Fruit fly (Drosophila melanogaster) whole organism, embryonic: ENCODE results near the gene Tlk.

Experiments
- Atf3 ChIP-seq: fragments of 200-800 bp; sonication (Bioruptor generic); optimal IDR thresholded peaks from 3 replicates; lab custom pipeline; 2016; ENCODE audit warnings: missing biosample characterization, missing genetic modification characterization
- Blimp-1 ChIP-seq: fragments of 200-800 bp; sonication (Bioruptor generic); optimal IDR thresholded peaks from 3 replicates; lab custom pipeline; 2018; ENCODE audit warnings: missing biosample characterization, missing genetic modification characterization, mild to moderate bottlenecking, moderate library complexity, missing genetic modification reagents
- CG10267 ChIP-seq: fragments of 200-800 bp; sonication (Bioruptor generic); optimal IDR thresholded peaks from 2 replicates; lab custom pipeline; 2018; ENCODE audit warnings: missing biosample characterization, mild to moderate bottlenecking, missing genetic modification characterization, moderate library complexity
- CG12219 ChIP-seq: fragments of 200-800 bp; sonication (Bioruptor generic); optimal IDR thresholded peaks from 3 replicates; lab custom pipeline; 2018; ENCODE audit warnings: missing biosample characterization, mild to moderate bottlenecking, missing genetic modification characterization
- CG1233 ChIP-seq: fragments of 200-800 bp; sonication (Bioruptor generic); optimal IDR thresholded peaks from 4 replicates; lab custom pipeline; 2018; ENCODE audit warnings: missing biosample characterization, mild to moderate bottlenecking, missing genetic modification characterization
- CG13296 ChIP-seq: fragments of 200-800 bp; sonication (Bioruptor generic); optimal IDR thresholded peaks from 3 replicates; lab custom pipeline; 2018; ENCODE audit warnings: missing biosample characterization, mild to moderate bottlenecking, missing genetic modification characterization
- CG16779 ChIP-seq: fragments of 200-800 bp; sonication (Bioruptor generic); IDR thresholded peaks from 2 replicates; pipeline ENCODE4 v1.3.6; 2022; ENCODE audit warnings: missing biosample characterization, missing genetic modification characterization
- CG17186 ChIP-seq: fragments of 200-800 bp; sonication (Bioruptor generic); optimal IDR thresholded peaks from 3 replicates; lab custom pipeline; 2017; ENCODE audit warnings: missing biosample characterization, missing genetic modification reagents, missing genetic modification characterization
- CG17359 ChIP-seq: fragments of 200-800 bp; sonication (Bioruptor generic); optimal IDR thresholded peaks from 3 replicates; lab custom pipeline; 2018; ENCODE audit warnings: missing biosample characterization, mild to moderate bottlenecking, missing genetic modification characterization, moderate library complexity
- CG18011 ChIP-seq: fragments of 200-800 bp; sonication (Bioruptor generic); optimal IDR thresholded peaks from 2 replicates; lab custom pipeline; 2017; ENCODE audit warnings: missing biosample characterization, missing genetic modification characterization, mild to moderate bottlenecking, moderate library complexity, missing genotype
- CG2712 ChIP-seq: fragments of 200-800 bp; optimal IDR thresholded peaks from 3 replicates; lab custom pipeline; 2019; ENCODE audit warnings: missing biosample characterization, mild to moderate bottlenecking, missing genetic modification characterization, moderate library complexity
- CG30431 ChIP-seq: fragments of 200-800 bp; sonication (Bioruptor generic); optimal IDR thresholded peaks from 2 replicates; lab custom pipeline; 2017; ENCODE audit warnings: missing biosample characterization, missing genetic modification characterization
- CG34224 ChIP-seq: fragments of 200-800 bp; sonication (Bioruptor generic); IDR thresholded peaks from 3 replicates; pipeline ENCODE4 v1.3.6; 2022; ENCODE audit warnings: missing biosample characterization, missing genetic modification characterization; ENCODE audit not compliant: partially characterized antibody
- CG4360 ChIP-seq: fragments of 200-800 bp; sonication (Bioruptor generic); IDR thresholded peaks from 2 replicates; pipeline ENCODE4 v1.3.6; 2022; ENCODE audit warnings: missing biosample characterization, missing genetic modification characterization
- CG4617 ChIP-seq: fragments of 200-800 bp; sonication (Bioruptor generic); optimal IDR thresholded peaks from 3 replicates; lab custom pipeline; 2016; ENCODE audit warnings: missing biosample characterization, missing genetic modification characterization, borderline replicate concordance
- CG6813 ChIP-seq: fragments of 200-800 bp; sonication (Bioruptor generic); optimal IDR thresholded peaks from 2 replicates; lab custom pipeline; 2017; ENCODE audit warnings: missing biosample characterization, missing genetic modification characterization, mild to moderate bottlenecking, moderate library complexity, missing genetic modification reagents
- CG9215 ChIP-seq: fragments of 200-800 bp; sonication (Bioruptor generic); IDR thresholded peaks from 2 replicates; pipeline ENCODE4 v1.3.6; 2022; ENCODE audit warnings: missing biosample characterization, missing genetic modification characterization
- CkIIα-i1 ChIP-seq: fragments of 200-800 bp; sonication (Bioruptor generic); IDR thresholded peaks from 2 replicates; pipeline ENCODE4 v1.3.6; 2022; ENCODE audit warnings: missing biosample characterization, missing genetic modification characterization
- D ChIP-seq, 2 experiments: fragments of 200-800 bp in 1 of 2; fragments of >200 bp in 1 of 2; sonication (Bioruptor generic) in 1 of 2; optimal IDR thresholded peaks; 2 replicates in 1 of 2; 3 replicates in 1 of 2; lab custom pipeline; 2017; ENCODE audit warnings: mild to moderate bottlenecking in 1 of 2, missing biosample characterization in 1 of 2, missing genetic modification characterization in 1 of 2, missing genetic modification reagents in 1 of 2
- D19B ChIP-seq: fragments of 200-800 bp; sonication (Bioruptor generic); optimal IDR thresholded peaks from 2 replicates; lab custom pipeline; 2017; ENCODE audit warnings: missing biosample characterization, mild to moderate bottlenecking, missing genetic modification characterization
- Dad ChIP-seq: fragments of 200-800 bp; sonication (Bioruptor generic); optimal IDR thresholded peaks from 3 replicates; lab custom pipeline; 2016; ENCODE audit warnings: missing biosample characterization, missing genetic modification characterization
- Elba2 ChIP-seq: fragments of 200-800 bp; sonication (Bioruptor generic); optimal IDR thresholded peaks from 3 replicates; lab custom pipeline; 2016; ENCODE audit warnings: missing biosample characterization, missing genetic modification characterization
- Fer2 ChIP-seq: fragments of 200-800 bp; sonication (Bioruptor generic); optimal IDR thresholded peaks from 2 replicates; lab custom pipeline; 2018; ENCODE audit warnings: missing biosample characterization, mild to moderate bottlenecking, missing genetic modification characterization, moderate library complexity
- Max ChIP-seq: fragments of 200-800 bp; sonication (Bioruptor generic); optimal IDR thresholded peaks from 2 replicates; lab custom pipeline; 2016; ENCODE audit warnings: missing biosample characterization, mild to moderate bottlenecking, missing genetic modification characterization
- NFAT ChIP-seq: fragments of 200-800 bp; sonication (Bioruptor generic); IDR thresholded peaks from 2 replicates; pipeline ENCODE4 v1.3.6; 2022; ENCODE audit warnings: missing biosample characterization, missing genetic modification characterization
- Nf-YC ChIP-seq: fragments of 200-800 bp; optimal IDR thresholded peaks from 3 replicates; lab custom pipeline; 2019; ENCODE audit warnings: missing biosample characterization, mild to moderate bottlenecking, missing genetic modification characterization, moderate library complexity
- Ravus ChIP-seq: fragments of 200-800 bp; sonication (Bioruptor generic); IDR thresholded peaks from 2 replicates; pipeline ENCODE4 v1.3.6; 2022; ENCODE audit warnings: missing biosample characterization, missing genetic modification characterization
- Stat92E ChIP-seq, 3 experiments: fragments of >200 bp in 2 of 3; fragments of 200-800 bp in 1 of 3; sonication (Bioruptor generic) in 1 of 3; optimal IDR thresholded peaks; 2 replicates each; lab custom pipeline; 2017 to 2019; ENCODE audit warnings: missing biosample characterization in 3 of 3, missing genetic modification characterization in 3 of 3, mild to moderate bottlenecking in 1 of 3, moderate library complexity in 1 of 3
- ac ChIP-seq: fragments of 200-800 bp; sonication (Bioruptor generic); optimal IDR thresholded peaks from 3 replicates; lab custom pipeline; 2017; ENCODE audit warnings: missing biosample characterization, mild to moderate bottlenecking, missing genetic modification characterization
- br ChIP-seq: fragments of >200 bp; optimal IDR thresholded peaks from 2 replicates; lab custom pipeline; 2017
- cwo ChIP-seq: fragments of 200-800 bp; sonication (Bioruptor generic); optimal IDR thresholded peaks from 3 replicates; lab custom pipeline; 2017; ENCODE audit warnings: missing biosample characterization, missing genetic modification characterization, mild to moderate bottlenecking, moderate library complexity, missing genetic modification reagents
- dm ChIP-seq: fragments of 200-800 bp; sonication (Bioruptor generic); optimal IDR thresholded peaks from 3 replicates; lab custom pipeline; 2016; ENCODE audit warnings: missing biosample characterization, missing genetic modification characterization
- exex ChIP-seq: fragments of 200-800 bp; sonication (Bioruptor generic); optimal IDR thresholded peaks from 4 replicates; lab custom pipeline; 2018; ENCODE audit warnings: missing biosample characterization, mild to moderate bottlenecking, missing genetic modification characterization, moderate library complexity
- fru ChIP-seq: fragments of >200 bp; optimal IDR thresholded peaks from 2 replicates; lab custom pipeline; 2017
- fu2 ChIP-seq: fragments of 200-800 bp; sonication (Bioruptor generic); optimal IDR thresholded peaks from 2 replicates; lab custom pipeline; 2016; ENCODE audit warnings: missing biosample characterization, missing genetic modification characterization
- gem ChIP-seq: fragments of 200-800 bp; sonication (Bioruptor generic); optimal IDR thresholded peaks from 2 replicates; lab custom pipeline; 2019; ENCODE audit warnings: missing biosample characterization, mild to moderate bottlenecking, missing genetic modification characterization, moderate library complexity
- h ChIP-seq: fragments of >200 bp; optimal IDR thresholded peaks from 2 replicates; lab custom pipeline; 2017
- ham ChIP-seq: fragments of 200-800 bp; sonication (Bioruptor generic); IDR thresholded peaks from 2 replicates; pipeline ENCODE4 v1.3.6; 2022; ENCODE audit warnings: missing biosample characterization, missing genetic modification characterization
- jing ChIP-seq: fragments of 200-800 bp; sonication (Bioruptor generic); optimal IDR thresholded peaks from 2 replicates; lab custom pipeline; 2018; ENCODE audit warnings: missing biosample characterization, mild to moderate bottlenecking, missing genetic modification characterization
- kni ChIP-seq: fragments of 200-800 bp; sonication (Bioruptor generic); optimal IDR thresholded peaks from 3 replicates; lab custom pipeline; 2017; ENCODE audit warnings: mild to moderate bottlenecking, missing biosample characterization, missing genetic modification reagents, missing genetic modification characterization
- nom ChIP-seq: fragments of 200-800 bp; sonication (Bioruptor generic); optimal IDR thresholded peaks from 2 replicates; lab custom pipeline; 2017; ENCODE audit warnings: missing biosample characterization, missing genetic modification characterization, mild to moderate bottlenecking, moderate library complexity, missing genetic modification reagents
- psq ChIP-seq: fragments of 200-800 bp; sonication (Bioruptor generic); optimal IDR thresholded peaks from 2 replicates; lab custom pipeline; 2017; ENCODE audit warnings: missing biosample characterization, missing genetic modification characterization
- slp2 ChIP-seq: fragments of 200-800 bp; sonication (Bioruptor generic); optimal IDR thresholded peaks from 2 replicates; lab custom pipeline; 2016; ENCODE audit warnings: missing biosample characterization, missing genetic modification characterization
- sob ChIP-seq: fragments of 200-800 bp; sonication (Bioruptor generic); IDR thresholded peaks from 2 replicates; pipeline ENCODE4 v1.3.6; 2022; ENCODE audit warnings: missing biosample characterization, missing genetic modification characterization
- tna ChIP-seq: fragments of 200-800 bp; sonication (Bioruptor generic); IDR thresholded peaks from 2 replicates; pipeline ENCODE4 v1.3.6; 2022; ENCODE audit warnings: missing biosample characterization, missing genetic modification characterization; ENCODE audit not compliant: partially characterized antibody
- trh ChIP-seq: fragments of 200-800 bp; sonication (Bioruptor generic); optimal IDR thresholded peaks from 2 replicates; lab custom pipeline; 2016; ENCODE audit warnings: missing biosample characterization, missing genetic modification characterization
- wor ChIP-seq: fragments of 200-800 bp; sonication (Bioruptor generic); IDR thresholded peaks from 2 replicates; pipeline ENCODE4 v1.3.6; 2022; ENCODE audit warnings: missing biosample characterization, missing genetic modification characterization
- z ChIP-seq: fragments of 200-800 bp; sonication (Bioruptor generic); IDR thresholded peaks from 3 replicates; pipeline ENCODE4 v1.3.6; 2022; ENCODE audit warnings: missing biosample characterization, missing genetic modification characterization

The Tlk gene

dm6 chrX:3743005-3743890 is 23.4 kb downstream of the Tlk start (continued):
- TF ChIP-seq wor (GFP tag; lab: Robert Waterston, UW) (peak; percentile 77), nom (GFP tag; lab: Kevin White, UChicago) (no peak), NFAT (GFP tag; lab: Robert Waterston, UW) (peak; percentile 23; the same call in 1 of the 2 replicates), CG30431 (peak; percentile 70), dm (GFP tag; lab: Kevin White, UChicago) (peak; percentile 73), CG4617 (no peak), ac (GFP tag; lab: Kevin White, UChicago) (no peak), Dad (GFP tag; lab: Kevin White, UChicago) (peak; percentile 64), CkIIα-i1 (GFP tag; lab: Robert Waterston, UW) (peak; percentile 55; the same call in 1 of the 2 replicates), sob (GFP tag; lab: Robert Waterston, UW) (peak; percentile 70), kni (GFP tag; lab: Kevin White, UChicago) (peak; percentile 39), CG16779 (peak; percentile 48; the same call in 1 of the 2 replicates), CG18011 (GFP tag; lab: Kevin White, UChicago) (no peak), fru (lab: Kevin White, UChicago) (no peak), gem (tag; lab: Kevin White, UChicago) (peak; percentile 92), jing (GFP tag; lab: Kevin White, UChicago) (peak; percentile 84), z (GFP tag; lab: Robert Waterston, UW) (peak; percentile 64; the same call in 1 of the 3 replicates), CG1233 (GFP tag; lab: Kevin White, UChicago) (peak; percentile 72), br (no peak), Ravus (GFP tag; lab: Robert Waterston, UW) (peak; percentile 71), CG17359 (tag; lab: Kevin White, UChicago) (peak; percentile 87), CG12219 (peak; percentile 82), tna (GFP tag; lab: Robert Waterston, UW) (no peak), CG10267 (peak; percentile 58), D19B (peak; percentile 98), CG17186 (GFP tag; lab: Kevin White, UChicago) (no peak), Elba2 (GFP tag; lab: Kevin White, UChicago) (no peak), psq (GFP tag; lab: Kevin White, UChicago) (peak; percentile 2), CG13296 (peak; percentile 84), fu2 (GFP tag; lab: Kevin White, UChicago) (peak; percentile 79), h (lab: Kevin White, UChicago) (no peak), trh (GFP tag; lab: Kevin White, UChicago) (peak; percentile 31), CG2712 (tag; lab: Kevin White, UChicago) (peak; percentile 85), ham (GFP tag; lab: Robert Waterston, UW) (peak; percentile 55), CG4360 (GFP tag; lab: Robert Waterston, UW) (peak; percentile 100), Fer2 (tag; lab: Kevin White, UChicago) (peak; percentile 62), Blimp-1 (GFP tag; lab: Kevin White, UChicago) (peak; percentile 55), CG9215 (GFP tag; lab: Robert Waterston, UW) (peak; percentile 69), Max (GFP tag; lab: Kevin White, UChicago) (peak; percentile 62), Stat92E (GFP tag; optimal IDR thresholded peaks at IDR 0.05; lab: Kevin White, UChicago) (no peak), slp2 (GFP tag; lab: Kevin White, UChicago) (peak; percentile 71), Atf3 (GFP tag; lab: Kevin White, UChicago) (peak; percentile 63), CG6813 (peak; percentile 64), D (optimal IDR thresholded peaks at IDR 0.05; lab: Kevin White, UChicago) (no peak), D (GFP tag; optimal IDR thresholded peaks at IDR 0.05; lab: Kevin White, UChicago) (peak; percentile 42), Nf-YC (tag; lab: Kevin White, UChicago) (peak; percentile 7), exex (peak; percentile 98), cwo (peak; percentile 66), CG34224 (GFP tag; lab: Robert Waterston, UW) (no peak)
